Fruit fly (Drosophila melanogaster): ENCODE measurements around the gene RYa-R.

- no peak for TF ChIP-seq Eip93F (GFP tag; optimal IDR thresholded peaks at IDR 0.05)
- no peak for TF ChIP-seq Hr39 (GFP tag; optimal IDR thresholded peaks at IDR 0.05)
- TF ChIP-seq CG6276 (GFP tag; optimal IDR thresholded peaks at IDR 0.05): no peak
- TF ChIP-seq acj6 (GFP tag; optimal IDR thresholded peaks at IDR 0.05): no peak
- TF ChIP-seq CG9139 (GFP tag; optimal IDR thresholded peaks at IDR 0.05): no peak
- TF ChIP-seq dac (GFP tag; optimal IDR thresholded peaks at IDR 0.05): no peak
- no peak for TF ChIP-seq CG3032 (tag; optimal IDR thresholded peaks at IDR 0.05)
- TF ChIP-seq CG8119 (GFP tag; IDR thresholded peaks at IDR 0.05): no peak
- no peak for TF ChIP-seq Smox (GFP tag; optimal IDR thresholded peaks at IDR 0.05)
- TF ChIP-seq CG4318 (GFP tag; optimal IDR thresholded peaks at IDR 0.05): no peak
- TF ChIP-seq CG11762 (GFP tag; optimal IDR thresholded peaks at IDR 0.05; ENCODE audit: insufficient read depth): no peak
These were observed 65.1 kb downstream of the RYa-R start, which contains the start of gene CG34292 for dm6 chr3R:27061916-27062315.
